Worm (Caenorhabditis elegans) whole organism, L2 larva: Measurements from ENCODE around the gene pes-4.

Experiments
- F13H6.1 ChIP-seq: sonication (generic microtip); optimal IDR thresholded peaks from 2 replicates; lab custom pipeline; 2016; ENCODE audit warnings: missing genetic modification characterization, missing compliant biosample characterization
- aly-2 ChIP-seq: fragments of 150-350 bp; optimal IDR thresholded peaks from 2 replicates; lab custom pipeline; 2014; ENCODE audit warnings: missing biosample characterization, missing genetic modification characterization
- ama-1 ChIP-seq: fragments of 150-350 bp; optimal IDR thresholded peaks from 2 replicates; lab custom pipeline; 2018; ENCODE audit warnings: inconsistent platforms
- ceh-82 ChIP-seq: fragments of 150-350 bp; optimal IDR thresholded peaks from 2 replicates; lab custom pipeline; 2014; ENCODE audit warnings: missing biosample characterization, missing genetic modification characterization
- dmd-4 ChIP-seq: sonication (generic microtip); optimal IDR thresholded peaks from 2 replicates; lab custom pipeline; 2017; ENCODE audit warnings: missing biosample characterization, missing genetic modification characterization
- lin-39 ChIP-seq: fragments of 150-350 bp; optimal IDR thresholded peaks from 2 replicates; lab custom pipeline; 2014; ENCODE audit warnings: missing biosample characterization, missing genetic modification reagents, missing genetic modification characterization
- lsy-2 ChIP-seq, 2 experiments: fragments of 150-350 bp in 1 of 2; sonication (generic microtip) in 1 of 2; optimal IDR thresholded peaks; 2 replicates each; lab custom pipeline; 2014 to 2017; ENCODE audit warnings: missing biosample characterization in 2 of 2, missing genetic modification characterization in 2 of 2
- nhr-10 ChIP-seq: sonication (generic microtip); optimal IDR thresholded peaks from 2 replicates; lab custom pipeline; 2017; ENCODE audit warnings: missing biosample characterization, missing genetic modification characterization
- nhr-11 ChIP-seq: fragments of 150-350 bp; optimal IDR thresholded peaks from 2 replicates; lab custom pipeline; 2014; ENCODE audit warnings: missing biosample characterization, missing genetic modification characterization
- nhr-12 ChIP-seq: fragments of 150-350 bp; optimal IDR thresholded peaks from 2 replicates; lab custom pipeline; 2014; ENCODE audit warnings: missing biosample characterization, missing genetic modification characterization
- snpc-4 ChIP-seq: fragments of 150-350 bp; optimal IDR thresholded peaks from 2 replicates; lab custom pipeline; 2014; ENCODE audit warnings: missing biosample characterization, missing genetic modification characterization

DNA sequence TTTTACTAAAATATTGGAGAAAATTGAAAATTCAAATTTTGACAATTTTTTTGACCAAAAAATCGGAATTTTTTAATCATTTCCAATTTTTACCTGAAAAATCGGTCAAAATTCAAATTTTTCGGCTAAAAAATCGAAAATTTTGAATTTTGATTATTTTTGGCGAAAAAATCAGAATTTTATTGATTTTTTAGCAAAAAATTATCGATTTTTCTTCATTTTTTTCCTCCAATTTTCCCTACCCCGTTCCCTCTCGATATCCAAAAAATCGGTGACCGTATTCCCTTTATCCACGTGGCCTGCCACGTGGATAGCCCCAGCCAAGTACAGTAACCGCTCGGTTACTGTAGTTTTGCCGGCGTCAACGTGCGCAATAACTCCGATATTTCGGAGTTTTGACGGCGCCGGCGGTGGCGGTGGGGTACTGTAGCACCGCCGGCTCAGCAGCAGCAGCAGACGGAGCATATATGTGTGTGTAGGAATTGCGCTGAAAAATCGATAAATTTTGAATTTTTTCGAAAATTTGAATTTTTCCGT lies 36.7 kb downstream of the pes-4 start, which contains the start of gene Y119D3B.14:
- TF ChIP-seq nhr-12 (no peak), aly-2 (tag; lab: Kevin White, UChicago) (no peak), ceh-82 (tag; lab: Kevin White, UChicago) (no peak), lin-39 (no peak), ama-1 (lab: Kevin White, UChicago) (no peak), snpc-4 (tag; lab: Kevin White, UChicago) (no peak), dmd-4 (tag; lab: Kevin White, UChicago) (no peak), lsy-2 (tag; optimal IDR thresholded peaks at IDR 0.05; lab: Kevin White, UChicago) (no peak), nhr-11 (tag; lab: Kevin White, UChicago) (no peak), nhr-10 (tag; lab: Kevin White, UChicago) (no peak), F13H6.1 (no peak)
